Fruit fly (Drosophila melanogaster) whole organism, embryonic: ENCODE data around the gene loj.

Experiments used
- CG11504 ChIP-seq: fragments of 200-800 bp; sonication (Bioruptor generic); optimal IDR thresholded peaks from 3 replicates; lab custom pipeline; 2019; ENCODE audit warnings: missing biosample characterization, mild to moderate bottlenecking, missing genetic modification characterization, moderate library complexity
- CG12071 ChIP-seq: fragments of 200-800 bp; sonication (Bioruptor generic); optimal IDR thresholded peaks from 3 replicates; lab custom pipeline; 2018; ENCODE audit warnings: missing biosample characterization, mild to moderate bottlenecking, missing genetic modification characterization
- CG13287 ChIP-seq: fragments of 200-800 bp; sonication (Bioruptor generic); IDR thresholded peaks from 2 replicates; pipeline ENCODE4 v1.3.6; 2022; ENCODE audit warnings: missing biosample characterization, missing genetic modification characterization; ENCODE audit not compliant: partially characterized antibody
- CG17912 ChIP-seq: fragments of 200-800 bp; sonication (Bioruptor generic); optimal IDR thresholded peaks from 2 replicates; lab custom pipeline; 2018; ENCODE audit warnings: missing biosample characterization, mild to moderate bottlenecking, missing genetic modification characterization
- CG18011 ChIP-seq: fragments of 200-800 bp; sonication (Bioruptor generic); optimal IDR thresholded peaks from 2 replicates; lab custom pipeline; 2017; ENCODE audit warnings: missing biosample characterization, missing genetic modification characterization, mild to moderate bottlenecking, moderate library complexity, missing genotype
- CG2889 ChIP-seq: fragments of 200-800 bp; sonication (Bioruptor generic); IDR thresholded peaks from 3 replicates; pipeline ENCODE4 v1.3.6; 2022; ENCODE audit warnings: missing biosample characterization, missing genetic modification characterization
- CG30020 ChIP-seq: fragments of 200-800 bp; optimal IDR thresholded peaks from 2 replicates; lab custom pipeline; 2019; ENCODE audit warnings: missing biosample characterization, mild to moderate bottlenecking, missing genetic modification characterization, moderate library complexity
- CG30403 ChIP-seq: fragments of 200-800 bp; sonication (Bioruptor generic); optimal IDR thresholded peaks from 3 replicates; lab custom pipeline; 2016; ENCODE audit warnings: missing biosample characterization, missing genetic modification characterization
- CG33557 ChIP-seq: fragments of 200-800 bp; sonication (Bioruptor generic); optimal IDR thresholded peaks from 2 replicates; lab custom pipeline; 2019; ENCODE audit warnings: missing biosample characterization, mild to moderate bottlenecking, missing genetic modification characterization, moderate library complexity
- CG42726 ChIP-seq: fragments of 200-800 bp; sonication (Bioruptor generic); IDR thresholded peaks from 2 replicates; pipeline ENCODE4 v1.3.6; 2022; ENCODE audit warnings: missing biosample characterization, missing genetic modification characterization; ENCODE audit not compliant: partially characterized antibody
- CG4360 ChIP-seq: fragments of 200-800 bp; sonication (Bioruptor generic); IDR thresholded peaks from 2 replicates; pipeline ENCODE4 v1.3.6; 2022; ENCODE audit warnings: missing biosample characterization, missing genetic modification characterization
- CG6254 ChIP-seq: fragments of 200-800 bp; sonication (Bioruptor generic); optimal IDR thresholded peaks from 3 replicates; lab custom pipeline; 2017; ENCODE audit warnings: mild to moderate bottlenecking, missing biosample characterization, missing genetic modification reagents, missing genetic modification characterization
- CG6854 ChIP-seq: fragments of 200-800 bp; sonication (Bioruptor generic); optimal IDR thresholded peaks from 3 replicates; lab custom pipeline; 2017; ENCODE audit warnings: missing biosample characterization, mild to moderate bottlenecking, missing genetic modification characterization
- CG7928 ChIP-seq: fragments of 200-800 bp; sonication (Bioruptor generic); optimal IDR thresholded peaks from 2 replicates; lab custom pipeline; 2017; ENCODE audit warnings: missing biosample characterization, mild to moderate bottlenecking, missing genetic modification characterization
- CG9437 ChIP-seq: fragments of 200-800 bp; sonication (Bioruptor generic); optimal IDR thresholded peaks from 2 replicates; lab custom pipeline; 2018; ENCODE audit warnings: missing biosample characterization, mild to moderate bottlenecking, missing genetic modification characterization
- CTCF ChIP-seq: fragments of 200-800 bp; sonication (Bioruptor generic); optimal IDR thresholded peaks from 2 replicates; lab custom pipeline; 2017; ENCODE audit warnings: missing biosample characterization, mild to moderate bottlenecking, missing genetic modification characterization, moderate library complexity
- E2f2 ChIP-seq: fragments of 200-800 bp; sonication (Bioruptor generic); IDR thresholded peaks from 2 replicates; pipeline ENCODE4 v1.3.6; 2022; ENCODE audit warnings: missing biosample characterization, missing genetic modification characterization
- ERR ChIP-seq: fragments of 200-800 bp; sonication (Bioruptor generic); optimal IDR thresholded peaks from 2 replicates; lab custom pipeline; 2016; ENCODE audit warnings: missing biosample characterization, missing genetic modification characterization
- Fer2 ChIP-seq: fragments of 200-800 bp; sonication (Bioruptor generic); optimal IDR thresholded peaks from 2 replicates; lab custom pipeline; 2018; ENCODE audit warnings: missing biosample characterization, mild to moderate bottlenecking, missing genetic modification characterization, moderate library complexity
- Fer3 ChIP-seq: fragments of 200-800 bp; sonication (Bioruptor generic); optimal IDR thresholded peaks from 2 replicates; lab custom pipeline; 2018; ENCODE audit warnings: missing biosample characterization, mild to moderate bottlenecking, missing genetic modification characterization, moderate library complexity
- Gsc ChIP-seq: fragments of 200-800 bp; sonication (Bioruptor generic); IDR thresholded peaks from 2 replicates; pipeline ENCODE4 v1.3.6; 2022; ENCODE audit warnings: missing biosample characterization, missing genetic modification characterization
- Hey ChIP-seq: fragments of 200-800 bp; sonication (Bioruptor generic); optimal IDR thresholded peaks from 3 replicates; lab custom pipeline; 2018; ENCODE audit warnings: missing biosample characterization, mild to moderate bottlenecking, missing genetic modification characterization
- Hmr ChIP-seq: fragments of 200-800 bp; sonication (Bioruptor generic); optimal IDR thresholded peaks from 3 replicates; lab custom pipeline; 2017; ENCODE audit warnings: mild to moderate bottlenecking, missing biosample characterization, missing genetic modification reagents, missing genetic modification characterization
- Rx ChIP-seq: fragments of 200-800 bp; sonication (Bioruptor generic); IDR thresholded peaks from 2 replicates; pipeline ENCODE4 v1.3.6; 2022; ENCODE audit warnings: missing biosample characterization, missing genetic modification characterization
- Vsx1 ChIP-seq: fragments of 200-800 bp; sonication (Bioruptor generic); optimal IDR thresholded peaks from 2 replicates; lab custom pipeline; 2017; ENCODE audit warnings: missing biosample characterization, mild to moderate bottlenecking, missing genetic modification characterization, missing genetic modification reagents
- YL-1 ChIP-seq: fragments of 200-800 bp; sonication (Bioruptor generic); optimal IDR thresholded peaks from 3 replicates; lab custom pipeline; 2017; ENCODE audit warnings: missing biosample characterization, mild to moderate bottlenecking, missing genetic modification characterization
- ac ChIP-seq: fragments of 200-800 bp; sonication (Bioruptor generic); optimal IDR thresholded peaks from 3 replicates; lab custom pipeline; 2017; ENCODE audit warnings: missing biosample characterization, mild to moderate bottlenecking, missing genetic modification characterization
- al ChIP-seq: fragments of 200-800 bp; sonication (Bioruptor generic); IDR thresholded peaks from 2 replicates; pipeline ENCODE4 v1.3.6; 2022; ENCODE audit warnings: missing biosample characterization, missing genetic modification characterization
- chif ChIP-seq, 2 experiments: fragments of 200-800 bp; sonication (Bioruptor generic); optimal IDR thresholded peaks; 3 replicates each; lab custom pipeline; 2016; ENCODE audit warnings: missing biosample characterization in 2 of 2, missing genetic modification characterization in 2 of 2
- croc ChIP-seq: fragments of 200-800 bp; sonication (Bioruptor generic); conservative IDR thresholded peaks from 3 replicates; pipeline ENCODE4 v1.3.6; 2022; ENCODE audit warnings: missing biosample characterization, missing genetic modification characterization
- da ChIP-seq: fragments of 200-800 bp; sonication (Bioruptor generic); optimal IDR thresholded peaks from 2 replicates; lab custom pipeline; 2016; ENCODE audit warnings: missing biosample characterization, missing genetic modification characterization
- danr ChIP-seq: fragments of 200-800 bp; sonication (Bioruptor generic); IDR thresholded peaks from 2 replicates; pipeline ENCODE4 v1.3.6; 2022; ENCODE audit warnings: missing biosample characterization, missing genetic modification characterization
- fd96Cb ChIP-seq: fragments of 200-800 bp; sonication (Bioruptor generic); optimal IDR thresholded peaks from 2 replicates; lab custom pipeline; 2018; ENCODE audit warnings: missing biosample characterization, mild to moderate bottlenecking, missing genetic modification characterization, moderate library complexity
- ftz-f1 ChIP-seq: fragments of 200-800 bp; sonication (Bioruptor generic); optimal IDR thresholded peaks from 2 replicates; lab custom pipeline; 2016; ENCODE audit warnings: missing biosample characterization, missing genetic modification characterization
- odd ChIP-seq: fragments of 200-800 bp; sonication (Bioruptor generic); optimal IDR thresholded peaks from 2 replicates; lab custom pipeline; 2017; ENCODE audit warnings: missing biosample characterization, mild to moderate bottlenecking, missing genetic modification characterization
- onecut ChIP-seq: fragments of 200-800 bp; sonication (Bioruptor generic); IDR thresholded peaks from 2 replicates; pipeline ENCODE4 v1.3.6; 2022; ENCODE audit warnings: missing biosample characterization, missing genetic modification characterization
- pfk ChIP-seq: fragments of 200-800 bp; sonication (Bioruptor generic); optimal IDR thresholded peaks from 2 replicates; lab custom pipeline; 2018; ENCODE audit warnings: missing biosample characterization, mild to moderate bottlenecking, missing genetic modification characterization, moderate library complexity
- sim ChIP-seq: fragments of 200-800 bp; sonication (Bioruptor generic); IDR thresholded peaks from 2 replicates; pipeline ENCODE4 v1.3.6; 2022; ENCODE audit warnings: missing biosample characterization, missing genetic modification characterization
- slp2 ChIP-seq: fragments of 200-800 bp; sonication (Bioruptor generic); optimal IDR thresholded peaks from 2 replicates; lab custom pipeline; 2016; ENCODE audit warnings: missing biosample characterization, missing genetic modification characterization
- tin ChIP-seq: fragments of 200-800 bp; sonication (Bioruptor generic); optimal IDR thresholded peaks from 3 replicates; lab custom pipeline; 2016; ENCODE audit warnings: missing biosample characterization, missing genetic modification characterization
- tna ChIP-seq: fragments of 200-800 bp; sonication (Bioruptor generic); IDR thresholded peaks from 2 replicates; pipeline ENCODE4 v1.3.6; 2022; ENCODE audit warnings: missing biosample characterization, missing genetic modification characterization; ENCODE audit not compliant: partially characterized antibody
- trh ChIP-seq: fragments of 200-800 bp; sonication (Bioruptor generic); optimal IDR thresholded peaks from 2 replicates; lab custom pipeline; 2016; ENCODE audit warnings: missing biosample characterization, missing genetic modification characterization
- tup ChIP-seq: fragments of 200-800 bp; sonication (Bioruptor generic); optimal IDR thresholded peaks from 2 replicates; lab custom pipeline; 2016; ENCODE audit warnings: missing biosample characterization, mild to moderate bottlenecking, missing genetic modification characterization, moderate library complexity

Gene loj

dm6 chr3L:6071454-6072189 is 23.2 kb upstream of the loj start, which contains the start of gene CG6602 (continued):
- peak; percentile 53 for TF ChIP-seq slp2 (GFP tag; lab: Kevin White, UChicago)
- TF ChIP-seq CG13287 (GFP tag; lab: Robert Waterston, UW), result no peak
- peak; percentile 35 for TF ChIP-seq CG6854
- TF ChIP-seq CG7928 (GFP tag; lab: Kevin White, UChicago), result peak; percentile 54
- no peak for TF ChIP-seq da (GFP tag; lab: Kevin White, UChicago)
- TF ChIP-seq tna (GFP tag; lab: Robert Waterston, UW), result no peak
- peak; percentile 59 for TF ChIP-seq CG17912 (GFP tag; lab: Kevin White, UChicago)
- TF ChIP-seq trh (GFP tag; lab: Kevin White, UChicago), result peak; percentile 30
- peak; percentile 41 for TF ChIP-seq YL-1 (GFP tag; lab: Kevin White, UChicago)
- TF ChIP-seq Fer2 (tag; lab: Kevin White, UChicago), result peak; percentile 51
- TF ChIP-seq danr (GFP tag; lab: Robert Waterston, UW), result peak; percentile 38; the same call in 1 of the 2 replicates
- TF ChIP-seq E2f2 (GFP tag; lab: Robert Waterston, UW), result peak; percentile 47
- no peak for TF ChIP-seq CG2889 (GFP tag; lab: Robert Waterston, UW)
- peak; percentile 10 to 51 for TF ChIP-seq chif (GFP tag; optimal IDR thresholded peaks at IDR 0.05; lab: Kevin White, UChicago)
- TF ChIP-seq CG12071 (GFP tag; lab: Kevin White, UChicago), result peak; percentile 62
- peak; percentile 45 for TF ChIP-seq odd (GFP tag; lab: Kevin White, UChicago)
- TF ChIP-seq CG9437 (GFP tag; lab: Kevin White, UChicago), result peak; percentile 29
- TF ChIP-seq ftz-f1 (GFP tag; lab: Kevin White, UChicago), result no peak
- TF ChIP-seq Gsc (GFP tag; lab: Robert Waterston, UW), result no peak
- TF ChIP-seq CG6254 (GFP tag; lab: Kevin White, UChicago), result peak; percentile 44
- no peak for TF ChIP-seq tup
- TF ChIP-seq CG30403, result peak; percentile 26
- TF ChIP-seq Hey, result no peak
- no peak for TF ChIP-seq CG30020 (tag; lab: Kevin White, UChicago)
- TF ChIP-seq al, result peak; percentile 68
- TF ChIP-seq pfk (GFP tag; lab: Kevin White, UChicago), result peak; percentile 44
- peak; percentile 66 for TF ChIP-seq onecut (GFP tag; lab: Robert Waterston, UW)
- TF ChIP-seq CG18011 (GFP tag; lab: Kevin White, UChicago), result peak; percentile 45
- peak; percentile 58 for TF ChIP-seq tin (GFP tag; lab: Kevin White, UChicago)
- TF ChIP-seq sim, result no peak
- TF ChIP-seq CTCF (GFP tag; lab: Kevin White, UChicago), result peak; percentile 83
- TF ChIP-seq Rx (GFP tag; lab: Robert Waterston, UW), result peak; percentile 73
- TF ChIP-seq ac, result peak; percentile 45
- peak; percentile 7; the same call in 1 of the 2 replicates for TF ChIP-seq CG42726 (GFP tag; lab: Robert Waterston, UW)
- TF ChIP-seq CG4360 (GFP tag; lab: Robert Waterston, UW), result no peak
- TF ChIP-seq CG11504 (tag; lab: Kevin White, UChicago), result peak; percentile 76
- TF ChIP-seq ERR (GFP tag; lab: Kevin White, UChicago), result no peak
- TF ChIP-seq Fer3, result peak; percentile 86
- TF ChIP-seq Hmr, result peak; percentile 82
- peak; percentile 57 for TF ChIP-seq fd96Cb
- peak; percentile 30; the same call in 2 of the 3 replicates for TF ChIP-seq croc
- TF ChIP-seq CG33557 (GFP tag; lab: Kevin White, UChicago), result peak; percentile 33
- TF ChIP-seq Vsx1, result peak; percentile 63
- TF ChIP-seq, all 482 proteins: peak for 315
